Worm (Caenorhabditis elegans) whole organism, early embryonic: ENCODE results near the gene T02C5.1.

ENCODE experiments used
- B0310.2 ChIP-seq: sonication (generic microtip); optimal IDR thresholded peaks from 2 replicates; lab custom pipeline; 2016; ENCODE audit warnings: mild to moderate bottlenecking, missing genetic modification characterization, missing compliant biosample characterization
- F13C5.2 ChIP-seq: sonication (generic microtip); optimal IDR thresholded peaks from 2 replicates; lab custom pipeline; 2017; ENCODE audit warnings: mild to moderate bottlenecking, missing genetic modification characterization, inconsistent platforms, missing compliant biosample characterization
- aly-1 ChIP-seq: sonication (generic microtip); optimal IDR thresholded peaks from 2 replicates; lab custom pipeline; 2016; ENCODE audit warnings: missing genetic modification characterization, missing compliant biosample characterization
- ama-1 ChIP-seq: fragments of 150-350 bp; optimal IDR thresholded peaks from 2 replicates; lab custom pipeline; 2014
- ceh-13 ChIP-seq: fragments of 200-800 bp; sonication (Bioruptor generic); optimal IDR thresholded peaks from 2 replicates; lab custom pipeline; 2018; ENCODE audit warnings: mild to moderate bottlenecking, missing genetic modification characterization, missing compliant biosample characterization
- flt-1 ChIP-seq: fragments of 200-800 bp; sonication (Bioruptor generic); IDR thresholded peaks from 2 replicates; pipeline ENCODE4 v1.3.6; 2022; ENCODE audit warnings: missing genetic modification characterization, missing compliant biosample characterization
- hmg-4 ChIP-seq: fragments of 200-800 bp; sonication (Bioruptor generic); optimal IDR thresholded peaks from 2 replicates; lab custom pipeline; 2018; ENCODE audit warnings: mild to moderate bottlenecking, missing genetic modification characterization, missing compliant biosample characterization
- hnd-1 ChIP-seq: sonication (generic microtip); optimal IDR thresholded peaks from 2 replicates; lab custom pipeline; 2016; ENCODE audit warnings: missing genetic modification characterization, missing compliant biosample characterization
- scrt-1 ChIP-seq: fragments of 200-800 bp; sonication (Bioruptor generic); IDR thresholded peaks from 2 replicates; pipeline ENCODE4 v1.3.6; 2022; ENCODE audit warnings: missing genetic modification characterization, missing compliant biosample characterization
- sea-1 ChIP-seq: fragments of 200-800 bp; sonication (Bioruptor generic); conservative IDR thresholded peaks from 2 replicates; pipeline ENCODE4 v1.3.6; 2022; ENCODE audit warnings: missing genetic modification characterization, missing compliant biosample characterization
- tbx-11 ChIP-seq: fragments of 200-800 bp; sonication (Bioruptor generic); IDR thresholded peaks from 2 replicates; pipeline ENCODE4 v1.3.6; 2022; ENCODE audit warnings: missing genetic modification characterization, missing compliant biosample characterization
- tbx-37 ChIP-seq: fragments of 200-800 bp; sonication (Bioruptor generic); conservative IDR thresholded peaks from 2 replicates; pipeline ENCODE4 v1.3.6; 2022; ENCODE audit warnings: missing genetic modification reagents, missing genetic modification characterization, missing compliant biosample characterization
- tra-4 ChIP-seq: sonication (generic microtip); optimal IDR thresholded peaks from 2 replicates; lab custom pipeline; 2017; ENCODE audit warnings: missing genetic modification characterization, missing compliant biosample characterization

- TF ChIP-seq F13C5.2 (tag; lab: Kevin White, UChicago): no peak
- no peak for TF ChIP-seq tbx-37
- no peak for TF ChIP-seq tra-4 (tag; lab: Kevin White, UChicago)
- TF ChIP-seq B0310.2 (tag; lab: Kevin White, UChicago): no peak
- TF ChIP-seq sea-1 (GFP tag; lab: Robert Waterston, UW): no peak
- no peak for TF ChIP-seq scrt-1 (GFP tag; lab: Robert Waterston, UW)
- no peak for TF ChIP-seq ama-1 (lab: Kevin White, UChicago)
- TF ChIP-seq tbx-11: no peak
- TF ChIP-seq hnd-1 (tag; lab: Kevin White, UChicago): no peak
- no peak for TF ChIP-seq ceh-13 (GFP tag; lab: Kevin White, UChicago)
- no peak for TF ChIP-seq flt-1 (GFP tag; lab: Robert Waterston, UW)
- TF ChIP-seq hmg-4 (GFP tag; lab: Kevin White, UChicago): no peak
- no peak for TF ChIP-seq aly-1 (tag; lab: Kevin White, UChicago)
Observed at ce11 chrX:2707480-2708015, 12.8 kb downstream of the T02C5.1 start.
